Fruit fly (Drosophila melanogaster) whole organism, wandering third instar larva: ENCODE data around the gene CG31674.

ENCODE experiments used
- Abd-B ChIP-seq: fragments of >200 bp; optimal IDR thresholded peaks from 2 replicates; lab custom pipeline; 2017; ENCODE audit warnings: missing biosample characterization, missing genetic modification characterization
- CG9705 ChIP-seq: fragments of 200-800 bp; sonication (Bioruptor generic); optimal IDR thresholded peaks from 2 replicates; lab custom pipeline; 2018; ENCODE audit warnings: missing biosample characterization, mild to moderate bottlenecking, missing genetic modification characterization
- CrebA ChIP-seq: fragments of 200-800 bp; sonication (Bioruptor generic); optimal IDR thresholded peaks from 2 replicates; lab custom pipeline; 2016; ENCODE audit warnings: missing biosample characterization, mild to moderate bottlenecking, missing genetic modification characterization, borderline replicate concordance
- Dfd ChIP-seq: fragments of >200 bp; optimal IDR thresholded peaks from 2 replicates; lab custom pipeline; 2017; ENCODE audit warnings: missing biosample characterization, missing genetic modification characterization
- Dif ChIP-seq: fragments of 200-275, 200-300 bp; sonication (Bioruptor generic); optimal IDR thresholded peaks from 2 replicates; lab custom pipeline; 2018; ENCODE audit warnings: missing biosample characterization, missing genetic modification characterization; ENCODE audit not compliant: partially characterized antibody
- GATAd ChIP-seq: sonication (Bioruptor generic); optimal IDR thresholded peaks from 2 replicates; lab custom pipeline; 2016; ENCODE audit warnings: missing biosample characterization, missing genetic modification characterization
- HLH106 ChIP-seq: fragments of 200-800 bp; optimal IDR thresholded peaks from 3 replicates; lab custom pipeline; 2019; ENCODE audit warnings: missing biosample characterization, mild to moderate bottlenecking, missing genetic modification characterization, moderate library complexity
- Hnf4 ChIP-seq: fragments of 200-800 bp; sonication (Bioruptor generic); optimal IDR thresholded peaks from 2 replicates; lab custom pipeline; 2016; ENCODE audit warnings: missing biosample characterization, mild to moderate bottlenecking, missing genetic modification characterization
- Hr78 ChIP-seq: fragments of >200 bp; optimal IDR thresholded peaks from 2 replicates; lab custom pipeline; 2017; ENCODE audit warnings: missing biosample characterization, missing genetic modification characterization
- Jra ChIP-seq: sonication (Bioruptor generic); optimal IDR thresholded peaks from 2 replicates; lab custom pipeline; 2016; ENCODE audit warnings: missing biosample characterization, missing genetic modification characterization
- Myc ChIP-seq: fragments of >200 bp; optimal IDR thresholded peaks from 2 replicates; lab custom pipeline; 2017
- OdsH ChIP-seq: fragments of 200-800 bp; sonication (Bioruptor generic); optimal IDR thresholded peaks from 2 replicates; lab custom pipeline; 2016; ENCODE audit warnings: missing biosample characterization, mild to moderate bottlenecking, missing genetic modification characterization
- Sp1 ChIP-seq: fragments of 200-800 bp; sonication (Bioruptor generic); optimal IDR thresholded peaks from 3 replicates; lab custom pipeline; 2019; ENCODE audit warnings: missing biosample characterization, mild to moderate bottlenecking, missing genetic modification characterization, moderate library complexity
- Vsx2 ChIP-seq: fragments of 200-300, 225-300 bp; sonication (Bioruptor generic); optimal IDR thresholded peaks from 2 replicates; lab custom pipeline; 2018; ENCODE audit warnings: missing biosample characterization, missing genetic modification characterization; ENCODE audit not compliant: partially characterized antibody
- br ChIP-seq: fragments of 200-800 bp; sonication (Bioruptor generic); optimal IDR thresholded peaks from 2 replicates; lab custom pipeline; 2016; ENCODE audit warnings: missing biosample characterization, missing genetic modification characterization
- dmrt93B ChIP-seq: fragments of 200-800 bp; sonication (Bioruptor generic); optimal IDR thresholded peaks from 2 replicates; lab custom pipeline; 2018; ENCODE audit warnings: missing biosample characterization, mild to moderate bottlenecking, missing genetic modification characterization
- dsf ChIP-seq: sonication (Bioruptor generic); optimal IDR thresholded peaks from 2 replicates; lab custom pipeline; 2016; ENCODE audit warnings: missing biosample characterization, missing genetic modification characterization, borderline replicate concordance
- ey ChIP-seq: fragments of 200-800 bp; sonication (Bioruptor generic); optimal IDR thresholded peaks from 2 replicates; lab custom pipeline; 2016; ENCODE audit warnings: missing biosample characterization, missing genetic modification characterization
- foxo ChIP-seq, 2 experiments: fragments of 200-800 bp; sonication (Bioruptor generic); optimal IDR thresholded peaks; 2 replicates in 1 of 2; 3 replicates in 1 of 2; lab custom pipeline; 2016 to 2017; ENCODE audit warnings: missing biosample characterization in 2 of 2, missing genetic modification characterization in 2 of 2
- fru ChIP-seq: fragments of 200-800 bp; sonication (Bioruptor generic); optimal IDR thresholded peaks from 3 replicates; lab custom pipeline; 2016; ENCODE audit warnings: missing biosample characterization, mild to moderate bottlenecking, missing genetic modification characterization
- h ChIP-seq: fragments of 200-800 bp; sonication (Bioruptor generic); optimal IDR thresholded peaks from 3 replicates; lab custom pipeline; 2016; ENCODE audit warnings: missing biosample characterization, mild to moderate bottlenecking, missing genetic modification characterization
- jim ChIP-seq: fragments of 175-275, 200-325 bp; sonication (Bioruptor generic); optimal IDR thresholded peaks from 2 replicates; lab custom pipeline; 2016; ENCODE audit warnings: missing biosample characterization, mild to moderate bottlenecking, missing genetic modification characterization
- pan ChIP-seq: fragments of >200 bp; optimal IDR thresholded peaks from 2 replicates; lab custom pipeline; 2017
- psq ChIP-seq: fragments of 200-800 bp; sonication (Bioruptor generic); optimal IDR thresholded peaks from 3 replicates; lab custom pipeline; 2017; ENCODE audit warnings: missing biosample characterization, mild to moderate bottlenecking, missing genetic modification characterization, moderate library complexity
- rgr ChIP-seq: fragments of 200-800 bp; sonication (Bioruptor generic); optimal IDR thresholded peaks from 3 replicates; lab custom pipeline; 2016; ENCODE audit warnings: missing biosample characterization, mild to moderate bottlenecking, missing genetic modification characterization
- sage ChIP-seq: fragments of 200-800 bp; sonication (Bioruptor generic); optimal IDR thresholded peaks from 2 replicates; lab custom pipeline; 2016; ENCODE audit warnings: missing biosample characterization, mild to moderate bottlenecking, missing genetic modification characterization
- sv ChIP-seq: fragments of 200-800 bp; sonication (Bioruptor generic); optimal IDR thresholded peaks from 3 replicates; lab custom pipeline; 2016; ENCODE audit warnings: missing biosample characterization, missing genetic modification characterization
- tai ChIP-seq: sonication (Bioruptor generic); optimal IDR thresholded peaks from 2 replicates; lab custom pipeline; 2016; ENCODE audit warnings: missing biosample characterization, missing genetic modification characterization
- usp ChIP-seq: fragments of >200 bp; optimal IDR thresholded peaks from 2 replicates; lab custom pipeline; 2017; ENCODE audit warnings: missing biosample characterization, missing genetic modification characterization
- woc ChIP-seq: sonication (Bioruptor generic); optimal IDR thresholded peaks from 2 replicates; lab custom pipeline; 2016; ENCODE audit warnings: missing biosample characterization, mild to moderate bottlenecking, missing genetic modification characterization

Gene CG31674

dm6 chr2L:20869804-20870295, 38.8 kb downstream of the CG31674 start, which contains the start of gene CG14401:
Gene CG14401, plus strand, starts transcription at chr2L:20869854.
- TF ChIP-seq CG9705 (GFP tag; lab: Kevin White, UChicago) (no peak), Abd-B (GFP tag; lab: Kevin White, UChicago) (no peak), ey (GFP tag; lab: Kevin White, UChicago) (no peak), dmrt93B (GFP tag; lab: Kevin White, UChicago) (no peak), br (GFP tag; lab: Kevin White, UChicago) (no peak), Hnf4 (GFP tag; lab: Kevin White, UChicago) (no peak), Myc (lab: Kevin White, UChicago) (no peak), OdsH (GFP tag; lab: Kevin White, UChicago) (no peak), woc (GFP tag; lab: Kevin White, UChicago) (no peak), pan (lab: Kevin White, UChicago) (no peak), Hr78 (GFP tag; lab: Kevin White, UChicago) (no peak), Dfd (GFP tag; lab: Kevin White, UChicago) (no peak), Sp1 (GFP tag; lab: Kevin White, UChicago) (no peak), CrebA (GFP tag; lab: Kevin White, UChicago) (no peak), Vsx2 (GFP tag; lab: Kevin White, UChicago) (no peak), jim (no peak), psq (no peak), GATAd (GFP tag; lab: Kevin White, UChicago) (no peak)
- TF ChIP-seq, all 38 proteins: peak for 0

- TF ChIP-seq Myc (lab: Kevin White, UChicago) = peak; percentile 75
- no peak for TF ChIP-seq h
- TF ChIP-seq, all 38 proteins: peak for 1
Measured at dm6 chr2L:20874514-20874913, 43.5 kb downstream of the CG31674 start.

dm6 chr2L:20878052-20878451, 47.0 kb downstream of the CG31674 start:
- no peak for TF ChIP-seq sage
- TF ChIP-seq, all 38 proteins: peak for 0

- TF ChIP-seq Hr78 (GFP tag; lab: Kevin White, UChicago) = no peak
- no peak for TF ChIP-seq psq
- TF ChIP-seq Dif (GFP tag; lab: Kevin White, UChicago) = no peak
- TF ChIP-seq Dfd (GFP tag; lab: Kevin White, UChicago) = no peak
Measured at dm6 chr2L:20878463-20878862, 47.4 kb downstream of the CG31674 start.

dm6 chr2L:20879567-20880141, 48.6 kb downstream of the CG31674 start:
- no peak for TF ChIP-seq jim
- no peak for TF ChIP-seq dsf (GFP tag; lab: Kevin White, UChicago)
- no peak for TF ChIP-seq psq
- no peak for TF ChIP-seq sage
- TF ChIP-seq fru = no peak
- TF ChIP-seq br (GFP tag; lab: Kevin White, UChicago) = no peak
- TF ChIP-seq usp (GFP tag; lab: Kevin White, UChicago) = no peak
- no peak for TF ChIP-seq sv (GFP tag; lab: Kevin White, UChicago)
- TF ChIP-seq Sp1 (GFP tag; lab: Kevin White, UChicago) = no peak
- no peak for TF ChIP-seq Hnf4 (GFP tag; lab: Kevin White, UChicago)
- TF ChIP-seq rgr (GFP tag; lab: Kevin White, UChicago) = no peak

dm6 chr2L:20880476-20880875, 49.4 kb downstream of the CG31674 start:
- TF ChIP-seq tai (GFP tag; lab: Kevin White, UChicago) (no peak), woc (GFP tag; lab: Kevin White, UChicago) (no peak), HLH106 (tag; lab: Kevin White, UChicago) (peak; percentile 15), ey (GFP tag; lab: Kevin White, UChicago) (peak; percentile 26), Jra (GFP tag; lab: Kevin White, UChicago) (no peak), psq (peak; percentile 35), foxo (GFP tag; optimal IDR thresholded peaks at IDR 0.05; lab: Kevin White, UChicago) (peak in 1 of 2 experiments; percentile 57), fru (peak; percentile 42), rgr (GFP tag; lab: Kevin White, UChicago) (peak; percentile 27), OdsH (GFP tag; lab: Kevin White, UChicago) (peak; percentile 41), br (GFP tag; lab: Kevin White, UChicago) (peak; percentile 53)
